Worm (Caenorhabditis elegans): ENCODE data around the gene ule-3.

- TF ChIP-seq ama-1 (optimal IDR thresholded peaks at IDR 0.05) (no peak), aly-1 (tag; optimal IDR thresholded peaks at IDR 0.05) (no peak), ets-7 (tag; optimal IDR thresholded peaks at IDR 0.05) (no peak), hnd-1 (tag; optimal IDR thresholded peaks at IDR 0.05) (no peak), scrt-1 (GFP tag; IDR thresholded peaks at IDR 0.05) (no peak), ceh-13 (GFP tag; optimal IDR thresholded peaks at IDR 0.05) (no peak), tbx-11 (GFP tag; IDR thresholded peaks at IDR 0.05) (no peak), B0310.2 (tag; optimal IDR thresholded peaks at IDR 0.05) (no peak), hmbx-1 (tag; optimal IDR thresholded peaks at IDR 0.05) (no peak)
Measured at ce11 chrV:10818498-10818897, 24.9 kb downstream of the ule-3 start.
